Worm (Caenorhabditis elegans) whole organism, L4 larva: Measurements from ENCODE around the gene E01G4.6.

Experiments
- F10B5.3 ChIP-seq: sonication (generic microtip); optimal IDR thresholded peaks from 2 replicates; lab custom pipeline; 2016; ENCODE audit warnings: mild to moderate bottlenecking, missing genetic modification characterization, missing compliant biosample characterization
- ces-1 ChIP-seq: fragments of 150-350 bp; sonication (generic microtip); optimal IDR thresholded peaks from 4 replicates; lab custom pipeline; 2014; ENCODE audit warnings: missing biosample characterization, missing genetic modification reagents, missing genetic modification characterization
- mep-1 ChIP-seq: fragments of 150-350 bp; sonication (generic microtip); optimal IDR thresholded peaks from 3 replicates; lab custom pipeline; 2014; ENCODE audit warnings: missing biosample characterization, missing genetic modification characterization
- nhr-77 ChIP-seq: fragments of 150-350 bp; optimal IDR thresholded peaks from 2 replicates; lab custom pipeline; 2014; ENCODE audit warnings: missing biosample characterization, missing genetic modification characterization
- tra-1 ChIP-seq: fragments of 200-800 bp; sonication (Bioruptor generic); IDR thresholded peaks from 2 replicates; pipeline ENCODE4 v1.3.6; 2022; ENCODE audit warnings: missing genetic modification reagents, missing genetic modification characterization, missing compliant biosample characterization
- unc-130 ChIP-seq: sonication (generic microtip); optimal IDR thresholded peaks from 2 replicates; lab custom pipeline; 2016; ENCODE audit warnings: missing genetic modification reagents, missing genetic modification characterization, missing compliant biosample characterization
- unc-62 ChIP-seq, 3 experiments: fragments of 150-350 bp in 1 of 3; sonication (generic microtip); optimal IDR thresholded peaks in 2 of 3; peaks in 1 of 3; 1 replicate in 1 of 3; 2 replicates in 2 of 3; lab custom pipeline; 2014 to 2017; ENCODE audit warnings: missing biosample characterization in 3 of 3, missing genetic modification characterization in 3 of 3, missing genetic modification reagents in 3 of 3, missing genotype in 1 of 3
- ztf-11 ChIP-seq: fragments of 150-350 bp; optimal IDR thresholded peaks from 2 replicates; lab custom pipeline; 2014; ENCODE audit warnings: missing biosample characterization, missing genetic modification characterization
- ztf-7 ChIP-seq: fragments of 150-350 bp; optimal IDR thresholded peaks from 2 replicates; lab custom pipeline; 2014; ENCODE audit warnings: missing biosample characterization, missing genetic modification characterization

DNA sequence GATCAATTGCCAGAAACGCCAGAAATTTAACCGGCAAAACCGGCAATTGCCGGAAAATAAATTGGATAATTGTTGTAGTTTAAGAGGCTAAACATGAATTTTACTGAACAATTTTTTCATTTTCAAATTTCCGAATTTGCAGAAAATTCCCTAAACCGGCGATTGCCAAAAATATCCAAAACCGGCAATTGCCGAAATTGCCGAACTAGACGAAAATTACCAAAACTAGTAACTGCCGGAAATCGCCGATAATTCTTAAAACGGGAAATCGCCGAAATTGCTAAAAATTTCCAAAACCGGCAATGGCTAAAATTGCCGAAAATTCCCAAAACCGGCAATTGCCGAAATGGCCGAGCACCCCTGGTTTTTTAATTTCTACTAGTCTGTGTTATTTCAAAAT is 2.8 kb upstream of the E01G4.6 start:
- TF ChIP-seq ces-1 (GFP tag; lab: Kevin White, UChicago) (no peak), tra-1 (GFP tag; lab: Robert Waterston, UW) (no peak), unc-130 (no peak), F10B5.3 (no peak), nhr-77 (no peak), ztf-7 (tag; lab: Kevin White, UChicago) (no peak), ztf-11 (no peak), unc-62 (GFP tag; optimal IDR thresholded peaks at IDR 0.05 in 1 of 2; lab: Kevin White, UChicago) (peak in 1 of 2 experiments; percentile 68), unc-62 (tag; optimal IDR thresholded peaks at IDR 0.05; lab: Kevin White, UChicago) (no peak), mep-1 (tag; lab: Kevin White, UChicago) (no peak)
